Worm (Caenorhabditis elegans): ENCODE measurements around the gene vap-2.

DNA sequence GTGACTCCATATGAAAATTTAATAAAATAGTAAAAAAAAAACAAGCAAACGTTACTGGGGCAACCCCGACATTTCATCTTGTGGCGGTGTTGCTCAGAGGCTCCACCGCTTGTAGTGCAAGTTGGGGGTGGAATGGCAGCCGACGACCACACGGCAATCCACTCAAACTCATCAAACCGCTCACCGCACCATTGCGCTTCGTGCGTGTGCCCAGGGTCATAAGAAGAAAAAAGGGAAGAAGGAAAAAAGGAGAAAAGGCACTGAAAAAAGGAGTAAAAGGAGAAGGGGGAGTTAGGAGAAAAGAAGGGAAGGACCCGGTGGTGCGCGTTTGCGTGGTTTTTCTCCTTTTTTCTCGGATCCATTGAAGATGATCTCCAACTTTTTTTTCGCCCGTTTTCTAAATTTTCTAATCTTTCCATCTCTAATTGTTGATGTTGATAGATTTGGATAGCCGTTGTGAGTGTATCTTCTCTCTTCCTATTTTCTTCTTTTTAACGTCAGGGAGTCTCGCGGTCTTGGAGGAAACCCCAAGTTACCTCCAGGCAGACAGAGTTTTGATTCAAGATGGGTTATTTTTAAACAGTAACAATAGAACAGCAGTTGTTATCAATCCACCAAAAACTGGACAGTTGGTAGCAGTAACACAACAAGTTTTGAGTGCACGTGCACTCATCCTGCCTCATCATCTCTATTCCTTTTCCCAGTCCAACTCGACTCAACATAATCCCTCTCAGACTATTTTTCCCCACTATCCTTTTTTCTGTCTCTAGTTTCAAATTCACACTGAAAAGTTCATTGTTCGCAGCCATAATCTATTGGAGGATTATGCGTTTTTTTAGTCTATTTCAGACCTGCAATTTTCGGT lies 23.8 kb downstream of the vap-2 start:
- TF ChIP-seq flt-1 (GFP tag; IDR thresholded peaks at IDR 0.05) (no peak), med-1 (GFP tag; optimal IDR thresholded peaks at IDR 0.05; ENCODE audit: insufficient read depth) (no peak), ref-1 (GFP tag; conservative IDR thresholded peaks at IDR 0.05) (no peak)
